Worm (Caenorhabditis elegans) whole organism, L3 larva: ENCODE measurements around the gene pxn-1.

Experiments used
- R02D3.7 ChIP-seq: fragments of 150-350 bp; optimal IDR thresholded peaks from 2 replicates; lab custom pipeline; 2014; ENCODE audit warnings: missing biosample characterization, missing genetic modification characterization
- ZK546.5 ChIP-seq: sonication (generic microtip); optimal IDR thresholded peaks from 2 replicates; lab custom pipeline; 2017; ENCODE audit warnings: missing biosample characterization, missing genetic modification characterization
- aly-2 ChIP-seq: fragments of 150-350 bp; optimal IDR thresholded peaks from 2 replicates; lab custom pipeline; 2014; ENCODE audit warnings: missing biosample characterization, missing genetic modification characterization
- ama-1 ChIP-seq: fragments of 150-350 bp; optimal IDR thresholded peaks from 2 replicates; lab custom pipeline; 2018
- ceh-16 ChIP-seq: sonication (generic microtip); optimal IDR thresholded peaks from 2 replicates; lab custom pipeline; 2017; ENCODE audit warnings: missing biosample characterization, missing genetic modification characterization
- ceh-28 ChIP-seq: fragments of 150-350 bp; optimal IDR thresholded peaks from 2 replicates; lab custom pipeline; 2014; ENCODE audit warnings: missing biosample characterization, missing genetic modification reagents, missing genetic modification characterization
- ceh-9 ChIP-seq: sonication (generic microtip); optimal IDR thresholded peaks from 2 replicates; lab custom pipeline; 2018; ENCODE audit warnings: missing biosample characterization, missing genetic modification characterization
- daf-12 ChIP-seq: fragments of 150-350 bp; optimal IDR thresholded peaks from 2 replicates; lab custom pipeline; 2014; ENCODE audit warnings: missing biosample characterization, missing genetic modification reagents, missing genetic modification characterization
- egl-5 ChIP-seq: fragments of 150-350 bp; optimal IDR thresholded peaks from 2 replicates; lab custom pipeline; 2017; ENCODE audit warnings: missing biosample characterization, missing genetic modification reagents, missing genetic modification characterization, inconsistent platforms
- elt-2 ChIP-seq: sonication (generic microtip); optimal IDR thresholded peaks from 2 replicates; lab custom pipeline; 2016; ENCODE audit warnings: missing genetic modification reagents, mild to moderate bottlenecking, missing genetic modification characterization, missing compliant biosample characterization
- fkh-10 ChIP-seq: sonication (generic microtip); optimal IDR thresholded peaks from 2 replicates; lab custom pipeline; 2017; ENCODE audit warnings: missing biosample characterization, missing genetic modification reagents, missing genetic modification characterization
- fkh-2 ChIP-seq: fragments of 150-350 bp; optimal IDR thresholded peaks from 2 replicates; lab custom pipeline; 2014; ENCODE audit warnings: missing biosample characterization, missing genetic modification reagents, missing genetic modification characterization
- hmg-11 ChIP-seq: sonication (generic microtip); optimal IDR thresholded peaks from 2 replicates; lab custom pipeline; 2016; ENCODE audit warnings: missing genetic modification characterization, missing compliant biosample characterization
- lin-15B ChIP-seq: fragments of 150-350 bp; optimal IDR thresholded peaks from 2 replicates; lab custom pipeline; 2014; ENCODE audit warnings: missing biosample characterization, missing genetic modification characterization
- lin-39 ChIP-seq: fragments of 150-350 bp; optimal IDR thresholded peaks from 2 replicates; lab custom pipeline; 2018; ENCODE audit warnings: missing biosample characterization, missing genetic modification reagents, missing genetic modification characterization
- lsy-12 ChIP-seq: sonication (generic microtip); optimal IDR thresholded peaks from 2 replicates; lab custom pipeline; 2016; ENCODE audit warnings: mild to moderate bottlenecking, missing genetic modification characterization, missing compliant biosample characterization
- mdl-1 ChIP-seq: fragments of 150-350 bp; optimal IDR thresholded peaks from 2 replicates; lab custom pipeline; 2014; ENCODE audit warnings: missing biosample characterization, missing genetic modification characterization
- mml-1 ChIP-seq: fragments of 150-350 bp; sonication (generic microtip); optimal IDR thresholded peaks from 3 replicates; lab custom pipeline; 2014; ENCODE audit warnings: missing biosample characterization, missing genetic modification characterization
- nfya-1 ChIP-seq: sonication (generic microtip); optimal IDR thresholded peaks from 2 replicates; lab custom pipeline; 2017; ENCODE audit warnings: missing genetic modification characterization, mild to moderate bottlenecking, missing compliant biosample characterization, antibody characterized with exemption, moderate library complexity; ENCODE audit not compliant: insufficient read depth
- nhr-11 ChIP-seq: fragments of 150-350 bp; optimal IDR thresholded peaks from 2 replicates; lab custom pipeline; 2014; ENCODE audit warnings: missing biosample characterization, missing genetic modification characterization
- nhr-12 ChIP-seq: fragments of 150-350 bp; optimal IDR thresholded peaks from 2 replicates; lab custom pipeline; 2014; ENCODE audit warnings: missing biosample characterization, missing genetic modification characterization
- nhr-28 ChIP-seq: fragments of 150-350 bp; optimal IDR thresholded peaks from 2 replicates; lab custom pipeline; 2014; ENCODE audit warnings: missing biosample characterization, missing genetic modification characterization
- nhr-43 ChIP-seq: sonication (generic microtip); optimal IDR thresholded peaks from 2 replicates; lab custom pipeline; 2016; ENCODE audit warnings: mild to moderate bottlenecking, missing genetic modification characterization, missing compliant biosample characterization; ENCODE audit not compliant: poor library complexity, severe bottlenecking
- nhr-67 ChIP-seq: fragments of 150-350 bp; optimal IDR thresholded peaks from 2 replicates; lab custom pipeline; 2014; ENCODE audit warnings: missing biosample characterization, missing genetic modification characterization
- nhr-77 ChIP-seq: fragments of 150-350 bp; optimal IDR thresholded peaks from 2 replicates; lab custom pipeline; 2014; ENCODE audit warnings: missing biosample characterization, missing genetic modification characterization
- pha-4 ChIP-seq: fragments of 150-350 bp; optimal IDR thresholded peaks from 2 replicates; lab custom pipeline; 2014; ENCODE audit warnings: missing biosample characterization, missing genetic modification reagents, missing genetic modification characterization
- pqm-1 ChIP-seq: fragments of 150-350 bp; optimal IDR thresholded peaks from 2 replicates; lab custom pipeline; 2017; ENCODE audit warnings: missing biosample characterization, missing genetic modification characterization, inconsistent platforms
- skn-1 ChIP-seq: fragments of 150-350 bp; optimal IDR thresholded peaks from 2 replicates; lab custom pipeline; 2014; ENCODE audit warnings: missing biosample characterization, missing genetic modification characterization
- snpc-4 ChIP-seq: fragments of 150-350 bp; optimal IDR thresholded peaks from 2 replicates; lab custom pipeline; 2014; ENCODE audit warnings: missing biosample characterization, missing genetic modification characterization
- tbx-2 ChIP-seq: sonication (generic microtip); optimal IDR thresholded peaks from 2 replicates; lab custom pipeline; 2016; ENCODE audit warnings: mild to moderate bottlenecking, missing genetic modification characterization, missing compliant biosample characterization
- unc-62 ChIP-seq: fragments of 150-350 bp; sonication (generic microtip); optimal IDR thresholded peaks from 4 replicates; lab custom pipeline; 2014; ENCODE audit warnings: missing biosample characterization, missing genetic modification reagents, missing genetic modification characterization
- zag-1 ChIP-seq: fragments of 150-350 bp; optimal IDR thresholded peaks from 2 replicates; lab custom pipeline; 2014; ENCODE audit warnings: missing biosample characterization, missing genetic modification characterization
- ztf-11 ChIP-seq: fragments of 150-350 bp; optimal IDR thresholded peaks from 2 replicates; lab custom pipeline; 2014; ENCODE audit warnings: missing biosample characterization, missing genetic modification characterization

Gene pxn-1

ce11 chrV:8518283-8518682 lies 23.6 kb downstream of the pxn-1 start:
- TF ChIP-seq daf-12 (tag; lab: Kevin White, UChicago) (no peak), nfya-1 (tag; lab: Kevin White, UChicago) (peak; percentile 54), skn-1 (no peak), hmg-11 (tag; lab: Kevin White, UChicago) (peak; percentile 53), lin-39 (peak; percentile 39), egl-5 (no peak), nhr-11 (tag; lab: Kevin White, UChicago) (no peak)

- peak; percentile 9 for TF ChIP-seq lin-15B (tag; lab: Kevin White, UChicago)
- peak; percentile 45 for TF ChIP-seq pha-4 (tag; lab: Kevin White, UChicago)
- TF ChIP-seq snpc-4 (tag; lab: Kevin White, UChicago) = peak; percentile 25
- no peak for TF ChIP-seq ZK546.5 (tag; lab: Kevin White, UChicago)
- TF ChIP-seq ceh-28 (tag; lab: Kevin White, UChicago) = no peak
- no peak for TF ChIP-seq lsy-12 (tag; lab: Kevin White, UChicago)
- peak; percentile 10 for TF ChIP-seq lin-39
- no peak for TF ChIP-seq aly-2 (tag; lab: Kevin White, UChicago)
- TF ChIP-seq nfya-1 (tag; lab: Kevin White, UChicago) = no peak
- peak; percentile 26 for TF ChIP-seq elt-2 (tag; lab: Kevin White, UChicago)
- no peak for TF ChIP-seq ztf-11 (tag; lab: Kevin White, UChicago)
- peak; percentile 76 for TF ChIP-seq R02D3.7 (tag; lab: Kevin White, UChicago)
- TF ChIP-seq hmg-11 (tag; lab: Kevin White, UChicago) = no peak
- TF ChIP-seq tbx-2 (tag; lab: Kevin White, UChicago) = no peak
- no peak for TF ChIP-seq daf-12 (tag; lab: Kevin White, UChicago)
- TF ChIP-seq unc-62 (GFP tag; lab: Kevin White, UChicago) = no peak
- TF ChIP-seq ceh-16 (tag; lab: Kevin White, UChicago) = no peak
- TF ChIP-seq pqm-1 (tag; lab: Kevin White, UChicago) = no peak
- no peak for TF ChIP-seq ceh-9 (tag; lab: Kevin White, UChicago)
- TF ChIP-seq nhr-28 = no peak
- TF ChIP-seq mml-1 (tag; lab: Kevin White, UChicago) = no peak
- no peak for TF ChIP-seq fkh-2 (tag; lab: Kevin White, UChicago)
Observed at ce11 chrV:8518822-8519392, 24.2 kb downstream of the pxn-1 start, which contains the start of gene F45F2.10. Gene F45F2.10, minus strand, starts transcription at chrV:8518872.

- no peak for TF ChIP-seq mdl-1 (tag; lab: Kevin White, UChicago)
- peak; percentile 2 for TF ChIP-seq pha-4 (tag; lab: Kevin White, UChicago)
- TF ChIP-seq, all 47 proteins: peak for 1
Observed at ce11 chrV:8520846-8521553, 26.3 kb downstream of the pxn-1 start, which contains the start of the genes F45F2.11 and otpl-7. Gene F45F2.11, minus strand, starts transcription at chrV:8520896. Gene otpl-7, plus strand, starts transcription at chrV:8521503.

ce11 chrV:8525774-8526173 lies 31.1 kb downstream of the pxn-1 start, which contains the start of gene otpl-6:
Gene otpl-6, plus strand, starts transcription at chrV:8526074.
- no peak for TF ChIP-seq ZK546.5 (tag; lab: Kevin White, UChicago)
- no peak for TF ChIP-seq fkh-2 (tag; lab: Kevin White, UChicago)
- no peak for TF ChIP-seq ztf-11 (tag; lab: Kevin White, UChicago)
- TF ChIP-seq pha-4 (tag; lab: Kevin White, UChicago) = peak; percentile 22
- TF ChIP-seq lin-15B (tag; lab: Kevin White, UChicago) = no peak
- no peak for TF ChIP-seq mml-1 (tag; lab: Kevin White, UChicago)

DNA sequence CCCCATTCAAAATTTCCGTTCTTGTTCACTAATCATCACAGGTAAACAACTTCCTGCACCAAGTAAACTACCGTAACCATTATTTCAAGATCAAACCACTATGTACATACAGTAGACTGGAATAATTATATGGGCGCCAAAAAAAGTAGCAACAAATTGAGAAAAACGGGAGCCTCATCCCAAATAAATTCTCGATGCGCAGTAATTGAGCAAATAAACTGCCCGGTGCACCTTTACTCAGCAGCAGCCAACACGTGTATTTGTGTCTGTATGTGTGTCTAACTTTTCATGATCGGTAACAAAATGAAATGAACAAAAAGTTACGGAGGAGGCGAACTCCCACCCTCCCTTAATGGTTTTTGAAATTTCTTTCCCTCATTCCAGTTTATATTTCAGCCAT lies 34.5 kb downstream of the pxn-1 start, which contains the start of gene otpl-5:
otpl-5 (plus strand) TSS at position 301 of the 400 bp plus-strand sequence.
- no peak for TF ChIP-seq nhr-67 (tag; lab: Kevin White, UChicago)
- TF ChIP-seq zag-1 (tag; lab: Kevin White, UChicago) = no peak
- no peak for TF ChIP-seq nfya-1 (tag; lab: Kevin White, UChicago)
- TF ChIP-seq nhr-12 (tag; lab: Kevin White, UChicago) = no peak
- no peak for TF ChIP-seq hmg-11 (tag; lab: Kevin White, UChicago)
- TF ChIP-seq ztf-11 (tag; lab: Kevin White, UChicago) = no peak
- no peak for TF ChIP-seq nhr-77 (tag; lab: Kevin White, UChicago)
- TF ChIP-seq nhr-43 = no peak
- TF ChIP-seq ama-1 (lab: Kevin White, UChicago) = no peak
- TF ChIP-seq fkh-10 = no peak
